Worm (Caenorhabditis elegans) whole organism, L4 larva: ENCODE results near the gene F32D8.7.
A peak's percentile ranks its signal among the peaks of the same experiment; 100 is the strongest.

Experiments
- F44E2.7 ChIP-seq: fragments of 200-800 bp; sonication (Bioruptor generic); IDR thresholded peaks from 2 replicates; pipeline ENCODE4 v2.1.2; 2022; ENCODE audit warnings: missing genetic modification characterization, missing compliant biosample characterization
- R02D3.7 ChIP-seq: fragments of 150-350 bp; sonication (generic microtip); optimal IDR thresholded peaks from 3 replicates; lab custom pipeline; 2014; ENCODE audit warnings: missing biosample characterization, missing genetic modification characterization
- ZK546.5 ChIP-seq, 2 experiments: sonication (generic microtip); optimal IDR thresholded peaks; 2 replicates each; lab custom pipeline; 2017; ENCODE audit warnings: missing biosample characterization in 2 of 2, missing genetic modification characterization in 2 of 2
- arid-1 ChIP-seq: fragments of 200-800 bp; sonication (Bioruptor generic); conservative IDR thresholded peaks from 2 replicates; pipeline ENCODE4 v1.3.6; 2022; ENCODE audit warnings: missing genetic modification reagents, missing genetic modification characterization, missing compliant biosample characterization
- ceh-20 ChIP-seq: fragments of 200-800 bp; sonication (Bioruptor generic); IDR thresholded peaks from 2 replicates; pipeline ENCODE4 v1.3.6; 2022; ENCODE audit warnings: missing genetic modification reagents, missing genetic modification characterization, missing compliant biosample characterization
- ceh-62 ChIP-seq: sonication (generic microtip); optimal IDR thresholded peaks from 2 replicates; lab custom pipeline; 2017; ENCODE audit warnings: missing biosample characterization, missing genetic modification characterization
- ctbp-1 ChIP-seq: fragments of 200-800 bp; sonication (Bioruptor generic); IDR thresholded peaks from 2 replicates; pipeline ENCODE4 v1.3.6; 2022; ENCODE audit warnings: missing genetic modification reagents, missing genetic modification characterization, missing compliant biosample characterization
- daf-16 ChIP-seq, 3 experiments: sonication (generic microtip); optimal IDR thresholded peaks; 2 replicates each; lab custom pipeline; 2016 to 2017; ENCODE audit warnings: missing genetic modification characterization in 3 of 3, missing genetic modification reagents in 3 of 3, mild to moderate bottlenecking in 2 of 3, missing compliant biosample characterization in 2 of 3, missing biosample characterization in 1 of 3, moderate library complexity in 1 of 3
- daf-8 ChIP-seq: fragments of 200-800 bp; sonication (Bioruptor generic); IDR thresholded peaks from 2 replicates; pipeline ENCODE4 v1.3.6; 2022; ENCODE audit warnings: missing genetic modification characterization, missing compliant biosample characterization
- dmd-6 ChIP-seq: fragments of 200-800 bp; sonication (Bioruptor generic); IDR thresholded peaks from 2 replicates; pipeline ENCODE4 v1.3.6; 2022; ENCODE audit warnings: missing genetic modification reagents, missing genetic modification characterization, missing compliant biosample characterization
- dmd-9 ChIP-seq: fragments of 200-800 bp; sonication (Bioruptor generic); IDR thresholded peaks from 2 replicates; pipeline ENCODE4 v1.3.6; 2022; ENCODE audit warnings: missing genetic modification reagents, missing genetic modification characterization, missing compliant biosample characterization
- dve-1 ChIP-seq: sonication (generic microtip); optimal IDR thresholded peaks from 2 replicates; lab custom pipeline; 2017; ENCODE audit warnings: antibody characterized with exemption, mild to moderate bottlenecking, missing genetic modification characterization, missing compliant biosample characterization; ENCODE audit not compliant: insufficient read depth
- egl-43 ChIP-seq: fragments of 200-800 bp; sonication (Bioruptor generic); IDR thresholded peaks from 2 replicates; pipeline ENCODE4 v1.3.6; 2022; ENCODE audit warnings: missing genetic modification reagents, missing genetic modification characterization, missing compliant biosample characterization
- hif-1 ChIP-seq, 2 experiments: sonication (generic microtip); optimal IDR thresholded peaks; 2 replicates each; lab custom pipeline; 2016 to 2017; ENCODE audit warnings: missing compliant biosample characterization in 2 of 2, missing genetic modification characterization in 2 of 2, missing genetic modification reagents in 2 of 2, missing genotype in 2 of 2, mild to moderate bottlenecking in 1 of 2
- hlh-11 ChIP-seq: fragments of 200-800 bp; sonication (Bioruptor generic); optimal IDR thresholded peaks from 2 replicates; lab custom pipeline; 2018; ENCODE audit warnings: mild to moderate bottlenecking, missing genetic modification characterization, missing compliant biosample characterization
- hlh-30 ChIP-seq: sonication (generic microtip); optimal IDR thresholded peaks from 2 replicates; lab custom pipeline; 2017; ENCODE audit warnings: antibody characterized with exemption, mild to moderate bottlenecking, missing genetic modification characterization, missing compliant biosample characterization; ENCODE audit not compliant: insufficient read depth
- lim-7 ChIP-seq: fragments of 200-800 bp; sonication (Bioruptor generic); IDR thresholded peaks from 2 replicates; pipeline ENCODE4 v1.3.6; 2022; ENCODE audit warnings: missing genetic modification characterization, missing compliant biosample characterization
- madf-5 ChIP-seq, 2 experiments: fragments of 200-800 bp; sonication (Bioruptor generic); IDR thresholded peaks; 2 replicates each; pipeline ENCODE4 v1.3.6; 2022; ENCODE audit warnings: missing compliant biosample characterization in 2 of 2, missing genetic modification characterization in 2 of 2
- mdl-1 ChIP-seq, 2 experiments: fragments of 150-350 bp in 1 of 2; sonication (generic microtip) in 1 of 2; optimal IDR thresholded peaks; 2 replicates each; lab custom pipeline; 2014 to 2017; ENCODE audit warnings: missing biosample characterization in 2 of 2, missing genetic modification characterization in 2 of 2
- mep-1 ChIP-seq: fragments of 150-350 bp; sonication (generic microtip); optimal IDR thresholded peaks from 3 replicates; lab custom pipeline; 2014; ENCODE audit warnings: missing biosample characterization, missing genetic modification characterization
- mes-2 ChIP-seq: sonication (generic microtip); optimal IDR thresholded peaks from 2 replicates; lab custom pipeline; 2016; ENCODE audit warnings: missing genotype, mild to moderate bottlenecking, missing genetic modification characterization, missing compliant biosample characterization; ENCODE audit not compliant: poor library complexity, severe bottlenecking
- mxl-3 ChIP-seq: fragments of 200-800 bp; sonication (Bioruptor generic); optimal IDR thresholded peaks from 2 replicates; lab custom pipeline; 2018; ENCODE audit warnings: mild to moderate bottlenecking, missing genetic modification characterization, missing compliant biosample characterization
- nhr-10 ChIP-seq: fragments of 150-350 bp; optimal IDR thresholded peaks from 2 replicates; lab custom pipeline; 2014; ENCODE audit warnings: missing biosample characterization, missing genetic modification characterization
- nhr-111 ChIP-seq: fragments of 200-800 bp; sonication (Bioruptor generic); optimal IDR thresholded peaks from 2 replicates; lab custom pipeline; 2018; ENCODE audit warnings: mild to moderate bottlenecking, missing genetic modification characterization, missing compliant biosample characterization
- nhr-28 ChIP-seq: fragments of 150-350 bp; optimal IDR thresholded peaks from 2 replicates; lab custom pipeline; 2014; ENCODE audit warnings: missing biosample characterization, missing genetic modification characterization
- nhr-42 ChIP-seq: fragments of 200-800 bp; sonication (Bioruptor generic); IDR thresholded peaks from 2 replicates; pipeline ENCODE4 v1.3.6; 2022; ENCODE audit warnings: missing genetic modification characterization, missing compliant biosample characterization
- nhr-76 ChIP-seq: fragments of 150-350 bp; optimal IDR thresholded peaks from 2 replicates; lab custom pipeline; 2014; ENCODE audit warnings: missing biosample characterization, missing genetic modification characterization
- php-3 ChIP-seq: fragments of 200-800 bp; sonication (Bioruptor generic); IDR thresholded peaks from 2 replicates; pipeline ENCODE4 v1.3.6; 2022; ENCODE audit warnings: missing genetic modification reagents, missing genetic modification characterization, missing compliant biosample characterization
- pqm-1 ChIP-seq: sonication (generic microtip); optimal IDR thresholded peaks from 2 replicates; lab custom pipeline; 2017; ENCODE audit warnings: missing biosample characterization, missing genetic modification characterization
- rbr-2 ChIP-seq: sonication (generic microtip); optimal IDR thresholded peaks from 2 replicates; lab custom pipeline; 2016; ENCODE audit warnings: missing genotype, missing genetic modification characterization, missing compliant biosample characterization
- snpc-1.2 ChIP-seq: fragments of 200-800 bp; sonication (Bioruptor generic); IDR thresholded peaks from 2 replicates; pipeline ENCODE4 v1.3.6; 2022; ENCODE audit warnings: missing genetic modification reagents, missing genetic modification characterization, missing compliant biosample characterization
- snpc-4 ChIP-seq: fragments of 150-350 bp; optimal IDR thresholded peaks from 2 replicates; lab custom pipeline; 2014; ENCODE audit warnings: missing biosample characterization, missing genetic modification characterization
- spr-1 ChIP-seq: sonication (generic microtip); optimal IDR thresholded peaks from 2 replicates; lab custom pipeline; 2016; ENCODE audit warnings: mild to moderate bottlenecking, missing genetic modification characterization, missing compliant biosample characterization
- spr-3 ChIP-seq: fragments of 200-800 bp; sonication (Bioruptor generic); optimal IDR thresholded peaks from 2 replicates; lab custom pipeline; 2018; ENCODE audit warnings: mild to moderate bottlenecking, missing genetic modification characterization, missing compliant biosample characterization
- unc-39 ChIP-seq: sonication (generic microtip); optimal IDR thresholded peaks from 2 replicates; lab custom pipeline; 2017; ENCODE audit warnings: missing biosample characterization, missing genetic modification characterization
- vab-7 ChIP-seq: fragments of 200-800 bp; sonication (Bioruptor generic); IDR thresholded peaks from 2 replicates; pipeline ENCODE4 v1.3.6; 2022; ENCODE audit warnings: missing genetic modification reagents, missing genetic modification characterization, missing compliant biosample characterization
- zfp-3 ChIP-seq: fragments of 200-800 bp; sonication (Bioruptor generic); conservative IDR thresholded peaks from 2 replicates; pipeline ENCODE4 v1.3.6; 2022; ENCODE audit warnings: missing genetic modification reagents, missing genetic modification characterization, missing compliant biosample characterization

F32D8.7 gene

ce11 chrV:10867586-10867985 is 30.6 kb upstream of the F32D8.7 start (continued):
- TF ChIP-seq dve-1 (tag; lab: Kevin White, UChicago) (peak; percentile 38), nhr-42 (no peak), nhr-10 (tag; lab: Kevin White, UChicago) (no peak), hlh-11 (peak; percentile 25), nhr-111 (GFP tag; lab: Kevin White, UChicago) (no peak), hif-1 (tag; optimal IDR thresholded peaks at IDR 0.05; lab: Kevin White, UChicago) (no peak), daf-8 (no peak), lim-7 (no peak), ctbp-1 (GFP tag; lab: Robert Waterston, UW) (no peak; the same call in 1 of the 2 replicates), ceh-20 (GFP tag; lab: Robert Waterston, UW) (no peak), snpc-4 (no peak), nhr-76 (tag; lab: Kevin White, UChicago) (no peak), hlh-30 (tag; lab: Kevin White, UChicago) (peak; percentile 77), F44E2.7 (GFP tag; lab: Robert Waterston, UW) (no peak), vab-7 (GFP tag; lab: Robert Waterston, UW) (no peak), mxl-3 (GFP tag; lab: Kevin White, UChicago) (no peak), nhr-28 (peak; percentile 38), mes-2 (tag; lab: Kevin White, UChicago) (no peak), ceh-62 (tag; lab: Kevin White, UChicago) (no peak), R02D3.7 (tag; lab: Kevin White, UChicago) (no peak), madf-5 (GFP tag; IDR thresholded peaks at IDR 0.05; lab: Robert Waterston, UW) (no peak), mep-1 (tag; lab: Kevin White, UChicago) (no peak), arid-1 (no peak), spr-1 (tag; lab: Kevin White, UChicago) (no peak), mdl-1 (tag; optimal IDR thresholded peaks at IDR 0.05; lab: Kevin White, UChicago) (peak in 1 of 2 experiments; percentile 64), dmd-9 (GFP tag; lab: Robert Waterston, UW) (no peak), ZK546.5 (tag; optimal IDR thresholded peaks at IDR 0.05; lab: Kevin White, UChicago) (no peak), egl-43 (GFP tag; lab: Robert Waterston, UW) (no peak), rbr-2 (no peak), zfp-3 (GFP tag; lab: Robert Waterston, UW) (no peak)

ce11 chrV:10870050-10870449 is 28.2 kb upstream of the F32D8.7 start:
- no peak for TF ChIP-seq spr-1 (tag; lab: Kevin White, UChicago)
- no peak for TF ChIP-seq snpc-1.2 (GFP tag; lab: Robert Waterston, UW)
- TF ChIP-seq dmd-6 (GFP tag; lab: Robert Waterston, UW) = peak; percentile 66
- peak; percentile 2 for TF ChIP-seq mxl-3 (GFP tag; lab: Kevin White, UChicago)
- TF ChIP-seq php-3 (GFP tag; lab: Robert Waterston, UW) = no peak
- peak; percentile 2 for TF ChIP-seq nhr-28
- no peak for TF ChIP-seq unc-39 (tag; lab: Kevin White, UChicago)
- TF ChIP-seq spr-3 (GFP tag; lab: Kevin White, UChicago) = no peak
- peak; percentile 72 for TF ChIP-seq hlh-11
- TF ChIP-seq pqm-1 (tag; lab: Kevin White, UChicago) = peak; percentile 12
- no peak for TF ChIP-seq madf-5 (GFP tag; IDR thresholded peaks at IDR 0.05; lab: Robert Waterston, UW)
- no peak for TF ChIP-seq daf-16 (GFP tag; optimal IDR thresholded peaks at IDR 0.05; lab: Kevin White, UChicago)
- peak; percentile 18 for TF ChIP-seq daf-16 (tag; optimal IDR thresholded peaks at IDR 0.05; lab: Kevin White, UChicago)
- peak; percentile 22; the same call in 1 of the 2 replicates for TF ChIP-seq ctbp-1 (GFP tag; lab: Robert Waterston, UW)
- no peak for TF ChIP-seq ZK546.5 (tag; optimal IDR thresholded peaks at IDR 0.05; lab: Kevin White, UChicago)
- TF ChIP-seq hlh-30 (tag; lab: Kevin White, UChicago) = peak; percentile 74
- TF ChIP-seq dve-1 (tag; lab: Kevin White, UChicago) = peak; percentile 36
